Worm (Caenorhabditis elegans) whole organism, early embryonic: ENCODE measurements around the gene ZC504.1.

Source experiments
- B0310.2 ChIP-seq: sonication (generic microtip); optimal IDR thresholded peaks from 2 replicates; lab custom pipeline; 2016; ENCODE audit warnings: mild to moderate bottlenecking, missing genetic modification characterization, missing compliant biosample characterization
- F13C5.2 ChIP-seq: sonication (generic microtip); optimal IDR thresholded peaks from 2 replicates; lab custom pipeline; 2017; ENCODE audit warnings: mild to moderate bottlenecking, missing genetic modification characterization, inconsistent platforms, missing compliant biosample characterization
- aly-1 ChIP-seq: sonication (generic microtip); optimal IDR thresholded peaks from 2 replicates; lab custom pipeline; 2016; ENCODE audit warnings: missing genetic modification characterization, missing compliant biosample characterization
- ama-1 ChIP-seq: fragments of 150-350 bp; optimal IDR thresholded peaks from 2 replicates; lab custom pipeline; 2014
- ceh-13 ChIP-seq: fragments of 200-800 bp; sonication (Bioruptor generic); optimal IDR thresholded peaks from 2 replicates; lab custom pipeline; 2018; ENCODE audit warnings: mild to moderate bottlenecking, missing genetic modification characterization, missing compliant biosample characterization
- ceh-36 ChIP-seq: sonication (generic microtip); optimal IDR thresholded peaks from 2 replicates; lab custom pipeline; 2016; ENCODE audit warnings: missing genetic modification characterization, inconsistent platforms, missing compliant biosample characterization
- ets-7 ChIP-seq: sonication (generic microtip); optimal IDR thresholded peaks from 2 replicates; lab custom pipeline; 2016; ENCODE audit warnings: missing genotype, missing genetic modification characterization, missing compliant biosample characterization
- flt-1 ChIP-seq: fragments of 200-800 bp; sonication (Bioruptor generic); IDR thresholded peaks from 2 replicates; pipeline ENCODE4 v1.3.6; 2022; ENCODE audit warnings: missing genetic modification characterization, missing compliant biosample characterization
- hmbx-1 ChIP-seq: sonication (generic microtip); optimal IDR thresholded peaks from 2 replicates; lab custom pipeline; 2016; ENCODE audit warnings: mild to moderate bottlenecking, missing genetic modification characterization, missing compliant biosample characterization
- hmg-4 ChIP-seq: fragments of 200-800 bp; sonication (Bioruptor generic); optimal IDR thresholded peaks from 2 replicates; lab custom pipeline; 2018; ENCODE audit warnings: mild to moderate bottlenecking, missing genetic modification characterization, missing compliant biosample characterization
- hnd-1 ChIP-seq: sonication (generic microtip); optimal IDR thresholded peaks from 2 replicates; lab custom pipeline; 2016; ENCODE audit warnings: missing genetic modification characterization, missing compliant biosample characterization
- pes-1 ChIP-seq: fragments of 200-800 bp; sonication (Bioruptor generic); IDR thresholded peaks from 2 replicates; pipeline ENCODE4 v1.3.6; 2022; ENCODE audit warnings: missing genetic modification reagents, missing genetic modification characterization, missing compliant biosample characterization
- scrt-1 ChIP-seq: fragments of 200-800 bp; sonication (Bioruptor generic); IDR thresholded peaks from 2 replicates; pipeline ENCODE4 v1.3.6; 2022; ENCODE audit warnings: missing genetic modification characterization, missing compliant biosample characterization
- sea-1 ChIP-seq: fragments of 200-800 bp; sonication (Bioruptor generic); conservative IDR thresholded peaks from 2 replicates; pipeline ENCODE4 v1.3.6; 2022; ENCODE audit warnings: missing genetic modification characterization, missing compliant biosample characterization
- tbx-11 ChIP-seq: fragments of 200-800 bp; sonication (Bioruptor generic); IDR thresholded peaks from 2 replicates; pipeline ENCODE4 v1.3.6; 2022; ENCODE audit warnings: missing genetic modification characterization, missing compliant biosample characterization
- tbx-37 ChIP-seq: fragments of 200-800 bp; sonication (Bioruptor generic); conservative IDR thresholded peaks from 2 replicates; pipeline ENCODE4 v1.3.6; 2022; ENCODE audit warnings: missing genetic modification reagents, missing genetic modification characterization, missing compliant biosample characterization
- tra-4 ChIP-seq: sonication (generic microtip); optimal IDR thresholded peaks from 2 replicates; lab custom pipeline; 2017; ENCODE audit warnings: missing genetic modification characterization, missing compliant biosample characterization

ZC504.1 gene

ce11 chrX:10396509-10397292 is 10.2 kb upstream of the ZC504.1 start, which contains the start of gene pkn-1:
pkn-1 (plus strand) TSS chrX:10397242.
- TF ChIP-seq tbx-11 (GFP tag; lab: Robert Waterston, UW) (0 out of 2 replicates have a peak, but pooled peaks have one; percentile 26), hmbx-1 (tag; lab: Kevin White, UChicago) (no peak), pes-1 (GFP tag; lab: Robert Waterston, UW) (no peak), aly-1 (tag; lab: Kevin White, UChicago) (no peak), scrt-1 (no peak), hmg-4 (peak; percentile 65)

- TF ChIP-seq ets-7 (no peak), aly-1 (tag; lab: Kevin White, UChicago) (no peak), pes-1 (GFP tag; lab: Robert Waterston, UW) (no peak), sea-1 (GFP tag; lab: Robert Waterston, UW) (no peak), ceh-36 (tag; lab: Kevin White, UChicago) (no peak), ceh-13 (GFP tag; lab: Kevin White, UChicago) (no peak), F13C5.2 (tag; lab: Kevin White, UChicago) (no peak), hmg-4 (no peak), ama-1 (lab: Kevin White, UChicago) (no peak), tbx-37 (GFP tag; lab: Robert Waterston, UW) (no peak), scrt-1 (no peak), hmbx-1 (tag; lab: Kevin White, UChicago) (no peak), hnd-1 (tag; lab: Kevin White, UChicago) (no peak), flt-1 (GFP tag; lab: Robert Waterston, UW) (no peak), B0310.2 (tag; lab: Kevin White, UChicago) (no peak), tbx-11 (GFP tag; lab: Robert Waterston, UW) (no peak), tra-4 (tag; lab: Kevin White, UChicago) (no peak)
Measured at ce11 chrX:10401118-10401517, 5.8 kb upstream of the ZC504.1 start.

- TF ChIP-seq hmg-4: no peak
Measured at ce11 chrX:10404051-10404450, 2.9 kb upstream of the ZC504.1 start.

- TF ChIP-seq B0310.2 (tag; lab: Kevin White, UChicago): no peak
- TF ChIP-seq flt-1 (GFP tag; lab: Robert Waterston, UW): no peak
- TF ChIP-seq ceh-36 (tag; lab: Kevin White, UChicago): no peak
- no peak for TF ChIP-seq pes-1 (GFP tag; lab: Robert Waterston, UW)
- TF ChIP-seq sea-1 (GFP tag; lab: Robert Waterston, UW): no peak
- TF ChIP-seq ets-7: no peak
- no peak for TF ChIP-seq hnd-1 (tag; lab: Kevin White, UChicago)
- TF ChIP-seq ceh-13 (GFP tag; lab: Kevin White, UChicago): no peak
- TF ChIP-seq scrt-1: no peak
- no peak for TF ChIP-seq F13C5.2 (tag; lab: Kevin White, UChicago)
- TF ChIP-seq hmg-4: no peak
- TF ChIP-seq tra-4 (tag; lab: Kevin White, UChicago): no peak
- TF ChIP-seq tbx-37 (GFP tag; lab: Robert Waterston, UW): no peak
- TF ChIP-seq ama-1 (lab: Kevin White, UChicago): no peak
- TF ChIP-seq hmbx-1 (tag; lab: Kevin White, UChicago): no peak
- TF ChIP-seq aly-1 (tag; lab: Kevin White, UChicago): no peak
- no peak for TF ChIP-seq tbx-11 (GFP tag; lab: Robert Waterston, UW)
Measured at ce11 chrX:10406203-10406602, 747 bp upstream of the ZC504.1 start, which contains the start of gene gur-3. gur-3 (minus strand) TSS chrX:10406303.

- TF ChIP-seq pes-1 (GFP tag; lab: Robert Waterston, UW): no peak
- TF ChIP-seq flt-1 (GFP tag; lab: Robert Waterston, UW): no peak
- TF ChIP-seq ets-7: no peak
Measured at ce11 chrX:10410539-10410938, 3.6 kb downstream of the ZC504.1 start.

ce11 chrX:10412425-10412824 is 5.5 kb downstream of the ZC504.1 start, which contains the start of gene acr-8:
acr-8 (plus strand) TSS chrX:10412725.
- TF ChIP-seq hmbx-1 (tag; lab: Kevin White, UChicago) (no peak), ceh-36 (tag; lab: Kevin White, UChicago) (no peak), sea-1 (GFP tag; lab: Robert Waterston, UW) (no peak), tbx-37 (GFP tag; lab: Robert Waterston, UW) (no peak), ama-1 (lab: Kevin White, UChicago) (no peak), tbx-11 (GFP tag; lab: Robert Waterston, UW) (no peak), B0310.2 (tag; lab: Kevin White, UChicago) (no peak), flt-1 (GFP tag; lab: Robert Waterston, UW) (no peak), ceh-13 (GFP tag; lab: Kevin White, UChicago) (no peak), hnd-1 (tag; lab: Kevin White, UChicago) (no peak), pes-1 (GFP tag; lab: Robert Waterston, UW) (no peak), tra-4 (tag; lab: Kevin White, UChicago) (no peak), aly-1 (tag; lab: Kevin White, UChicago) (no peak)

- TF ChIP-seq flt-1 (GFP tag; lab: Robert Waterston, UW): 0 out of 2 replicates have a peak, but pooled peaks have one; percentile 14
- TF ChIP-seq F13C5.2 (tag; lab: Kevin White, UChicago): peak; percentile 50
- no peak for TF ChIP-seq aly-1 (tag; lab: Kevin White, UChicago)
- no peak for TF ChIP-seq B0310.2 (tag; lab: Kevin White, UChicago)
- TF ChIP-seq pes-1 (GFP tag; lab: Robert Waterston, UW): no peak
Measured at ce11 chrX:10419743-10420142, 12.8 kb downstream of the ZC504.1 start, which contains the start of gene cdk-11.2. cdk-11.2 (minus strand) TSS chrX:10419765.
